Fruit fly (Drosophila melanogaster) Kc167 (cell line): ENCODE data around the gene CG10481.

ENCODE experiments used
- Sin3A ChIP-seq: fragments of >200 bp; optimal IDR thresholded peaks from 2 replicates; lab custom pipeline; 2018; ENCODE audit warnings: missing external identifiers
- h ChIP-seq: fragments of >200 bp; optimal IDR thresholded peaks from 3 replicates; lab custom pipeline; 2018; ENCODE audit warnings: missing external identifiers
- ttk ChIP-seq: sonication (Bioruptor generic); optimal IDR thresholded peaks from 2 replicates; lab custom pipeline; 2017; ENCODE audit warnings: missing external identifiers

dm6 chr2L:19895526-19896185, 3.3 kb upstream of the CG10481 start:
- no peak for TF ChIP-seq h
- no peak for TF ChIP-seq ttk (lab: Kevin White, UChicago)
- TF ChIP-seq Sin3A = no peak
